Fruit fly (Drosophila melanogaster) S2 (cell line): ENCODE results near the gene Naa60.
A peak's percentile ranks its signal among the peaks of the same experiment; 100 is the strongest.

Experiments
- CG8478 ChIP-seq: fragments of >200 bp; optimal IDR thresholded peaks from 2 replicates; lab custom pipeline; 2018
- CTCF ChIP-seq, 2 experiments: fragments of >200 bp; optimal IDR thresholded peaks; 2 replicates each; lab custom pipeline; 2018

dm6 chr3L:9751625-9752024 is 24.9 kb downstream of the Naa60 start:
- TF ChIP-seq CG8478 (lab: Kevin White, UChicago), result no peak
- peak; percentile 89 to 90 for TF ChIP-seq CTCF (optimal IDR thresholded peaks at IDR 0.05; lab: Kevin White, UChicago)
